Fruit fly (Drosophila melanogaster) whole organism, prepupa: Measurements from ENCODE around the gene Polr3G.

ENCODE experiments used
- Blimp-1 ChIP-seq: fragments of 200-800 bp; sonication (Bioruptor generic); optimal IDR thresholded peaks from 3 replicates; lab custom pipeline; 2017; ENCODE audit warnings: missing biosample characterization, missing genetic modification characterization, mild to moderate bottlenecking, moderate library complexity, missing genetic modification reagents
- CG10669 ChIP-seq: fragments of 200-800 bp; sonication (Bioruptor generic); optimal IDR thresholded peaks from 3 replicates; lab custom pipeline; 2018; ENCODE audit warnings: missing biosample characterization, mild to moderate bottlenecking, missing genetic modification characterization, moderate library complexity
- CG11294 ChIP-seq: fragments of 200-800 bp; sonication (Bioruptor generic); IDR thresholded peaks from 2 replicates; pipeline ENCODE4 v1.3.6; 2022; ENCODE audit warnings: missing biosample characterization, missing genetic modification characterization
- CG11762 ChIP-seq: fragments of 200-800 bp; sonication (Bioruptor generic); optimal IDR thresholded peaks from 3 replicates; lab custom pipeline; 2016; ENCODE audit warnings: missing biosample characterization, missing genetic modification characterization; ENCODE audit not compliant: insufficient read depth
- CG11902 ChIP-seq: fragments of 200-800 bp; sonication (Bioruptor generic); optimal IDR thresholded peaks from 3 replicates; lab custom pipeline; 2016; ENCODE audit warnings: missing biosample characterization, missing genetic modification characterization
- CG1621 ChIP-seq: fragments of 200-800 bp; sonication (Bioruptor generic); optimal IDR thresholded peaks from 3 replicates; lab custom pipeline; 2018; ENCODE audit warnings: missing biosample characterization, mild to moderate bottlenecking, missing genetic modification characterization
- CG16779 ChIP-seq: fragments of 200-800 bp; sonication (Bioruptor generic); optimal IDR thresholded peaks from 3 replicates; lab custom pipeline; 2017; ENCODE audit warnings: missing biosample characterization, mild to moderate bottlenecking, missing genetic modification characterization
- CG3032 ChIP-seq: fragments of 200-800 bp; optimal IDR thresholded peaks from 2 replicates; lab custom pipeline; 2019; ENCODE audit warnings: missing biosample characterization, mild to moderate bottlenecking, missing genetic modification characterization, moderate library complexity
- CG31627 ChIP-seq: fragments of 200-800 bp; sonication (Bioruptor generic); optimal IDR thresholded peaks from 3 replicates; lab custom pipeline; 2016; ENCODE audit warnings: missing biosample characterization, missing genetic modification characterization
- CG34406 ChIP-seq: fragments of 200-800 bp; sonication (Bioruptor generic); optimal IDR thresholded peaks from 3 replicates; lab custom pipeline; 2016; ENCODE audit warnings: missing biosample characterization, missing genetic modification characterization
- CG3919 ChIP-seq: fragments of 200-800 bp; sonication (Bioruptor generic); optimal IDR thresholded peaks from 3 replicates; lab custom pipeline; 2016; ENCODE audit warnings: missing biosample characterization, missing genetic modification characterization
- CG4318 ChIP-seq: fragments of 200-800 bp; sonication (Bioruptor generic); optimal IDR thresholded peaks from 3 replicates; lab custom pipeline; 2017; ENCODE audit warnings: missing biosample characterization, mild to moderate bottlenecking, missing genetic modification characterization
- CG6276 ChIP-seq: fragments of 200-800 bp; sonication (Bioruptor generic); optimal IDR thresholded peaks from 2 replicates; lab custom pipeline; 2017; ENCODE audit warnings: missing biosample characterization, mild to moderate bottlenecking, missing genetic modification characterization
- CG6808 ChIP-seq: fragments of 200-800 bp; sonication (Bioruptor generic); optimal IDR thresholded peaks from 3 replicates; lab custom pipeline; 2017; ENCODE audit warnings: missing biosample characterization, missing genetic modification characterization, mild to moderate bottlenecking, moderate library complexity, missing genetic modification reagents
- CG8119 ChIP-seq: fragments of 200-800 bp; sonication (Bioruptor generic); IDR thresholded peaks from 3 replicates; pipeline ENCODE4 v1.3.6; 2022; ENCODE audit warnings: missing biosample characterization, missing genetic modification characterization
- CG8319 ChIP-seq: fragments of 200-800 bp; sonication (Bioruptor generic); optimal IDR thresholded peaks from 3 replicates; lab custom pipeline; 2016; ENCODE audit warnings: missing biosample characterization, missing genetic modification characterization
- Eip75B ChIP-seq: fragments of 200-800 bp; sonication (Bioruptor generic); optimal IDR thresholded peaks from 3 replicates; lab custom pipeline; 2016; ENCODE audit warnings: missing biosample characterization, missing genetic modification characterization
- Eip78C ChIP-seq: fragments of 200-800 bp; sonication (Bioruptor generic); peaks from one replicate; lab custom pipeline; 2016; ENCODE audit warnings: missing biosample characterization, missing genetic modification characterization
- Eip93F ChIP-seq: fragments of 200-800 bp; sonication (Bioruptor generic); optimal IDR thresholded peaks from 2 replicates; lab custom pipeline; 2016; ENCODE audit warnings: missing biosample characterization, mild to moderate bottlenecking, missing genetic modification characterization
- Ets21C ChIP-seq: fragments of 200-800 bp; sonication (Bioruptor generic); optimal IDR thresholded peaks from 3 replicates; lab custom pipeline; 2016; ENCODE audit warnings: missing biosample characterization, missing genetic modification characterization
- Ets96B ChIP-seq: fragments of 200-800 bp; optimal IDR thresholded peaks from 2 replicates; lab custom pipeline; 2019; ENCODE audit warnings: missing biosample characterization, mild to moderate bottlenecking, missing genetic modification characterization, moderate library complexity
- Lpt ChIP-seq: fragments of 200-800 bp; sonication (Bioruptor generic); optimal IDR thresholded peaks from 3 replicates; lab custom pipeline; 2016; ENCODE audit warnings: missing biosample characterization, missing genetic modification characterization
- Met ChIP-seq: fragments of 200-800 bp; sonication (Bioruptor generic); optimal IDR thresholded peaks from 3 replicates; lab custom pipeline; 2016; ENCODE audit warnings: missing biosample characterization, missing genetic modification characterization
- OdsH ChIP-seq: fragments of 200-800 bp; sonication (Bioruptor generic); optimal IDR thresholded peaks from 3 replicates; lab custom pipeline; 2016; ENCODE audit warnings: missing biosample characterization, missing genetic modification characterization
- Smox ChIP-seq: fragments of 200-800 bp; sonication (Bioruptor generic); optimal IDR thresholded peaks from 3 replicates; lab custom pipeline; 2016; ENCODE audit warnings: missing biosample characterization, missing genetic modification characterization
- Sox14 ChIP-seq: fragments of 200-800 bp; sonication (Bioruptor generic); optimal IDR thresholded peaks from 3 replicates; lab custom pipeline; 2016; ENCODE audit warnings: missing biosample characterization, missing genetic modification characterization
- Sox15 ChIP-seq: fragments of 200-800 bp; sonication (Bioruptor generic); optimal IDR thresholded peaks from 3 replicates; lab custom pipeline; 2016; ENCODE audit warnings: missing biosample characterization, missing genetic modification characterization
- achi ChIP-seq: fragments of 200-800 bp; sonication (Bioruptor generic); optimal IDR thresholded peaks from 3 replicates; lab custom pipeline; 2016; ENCODE audit warnings: missing biosample characterization, missing genetic modification characterization
- cyc ChIP-seq: fragments of 200-800 bp; sonication (Bioruptor generic); optimal IDR thresholded peaks from 3 replicates; lab custom pipeline; 2016; ENCODE audit warnings: missing biosample characterization, missing genetic modification characterization
- dsx ChIP-seq: fragments of 200-800 bp; optimal IDR thresholded peaks from 3 replicates; lab custom pipeline; 2019; ENCODE audit warnings: missing biosample characterization, mild to moderate bottlenecking, missing genetic modification characterization, moderate library complexity; ENCODE audit not compliant: poor library complexity, severe bottlenecking
- eg ChIP-seq: fragments of 200-800 bp; sonication (Bioruptor generic); IDR thresholded peaks from 3 replicates; pipeline ENCODE4 v1.3.6; 2022; ENCODE audit warnings: missing biosample characterization, missing genetic modification characterization
- esn ChIP-seq: fragments of 200-800 bp; sonication (Bioruptor generic); optimal IDR thresholded peaks from 2 replicates; lab custom pipeline; 2016; ENCODE audit warnings: missing biosample characterization, mild to moderate bottlenecking, missing genetic modification characterization, moderate library complexity
- fd59A ChIP-seq: fragments of 200-800 bp; sonication (Bioruptor generic); optimal IDR thresholded peaks from 2 replicates; lab custom pipeline; 2017; ENCODE audit warnings: missing biosample characterization, mild to moderate bottlenecking, missing genetic modification characterization, missing genetic modification reagents
- lz ChIP-seq: fragments of 200-800 bp; sonication (Bioruptor generic); optimal IDR thresholded peaks from 3 replicates; lab custom pipeline; 2016; ENCODE audit warnings: missing biosample characterization, missing genetic modification characterization
- net ChIP-seq: fragments of 200-800 bp; sonication (Bioruptor generic); optimal IDR thresholded peaks from 3 replicates; lab custom pipeline; 2016; ENCODE audit warnings: missing biosample characterization, missing genetic modification characterization
- salr ChIP-seq, 2 experiments: fragments of 200-800 bp; sonication (Bioruptor generic); optimal IDR thresholded peaks; 3 replicates each; lab custom pipeline; 2016 to 2018; ENCODE audit warnings: missing biosample characterization in 2 of 2, missing genetic modification characterization in 2 of 2, mild to moderate bottlenecking in 1 of 2
- spab ChIP-seq: fragments of 200-800 bp; sonication (Bioruptor generic); optimal IDR thresholded peaks from 2 replicates; lab custom pipeline; 2017; ENCODE audit warnings: missing biosample characterization, mild to moderate bottlenecking, missing genetic modification characterization, missing genetic modification reagents
- ss ChIP-seq, 2 experiments: fragments of 200-800 bp; sonication (Bioruptor generic); optimal IDR thresholded peaks; 2 replicates in 1 of 2; 3 replicates in 1 of 2; lab custom pipeline; 2017 to 2018; ENCODE audit warnings: mild to moderate bottlenecking in 2 of 2, missing biosample characterization in 2 of 2, missing genetic modification characterization in 2 of 2, moderate library complexity in 1 of 2
- svp ChIP-seq: fragments of 200-800 bp; sonication (Bioruptor generic); peaks from one replicate; lab custom pipeline; 2016; ENCODE audit warnings: missing biosample characterization, missing genetic modification characterization
- topi ChIP-seq: fragments of 200-800 bp; sonication (Bioruptor generic); optimal IDR thresholded peaks from 3 replicates; lab custom pipeline; 2016; ENCODE audit warnings: missing biosample characterization, missing genetic modification characterization
- vri ChIP-seq: fragments of 200-800 bp; sonication (Bioruptor generic); optimal IDR thresholded peaks from 3 replicates; lab custom pipeline; 2016; ENCODE audit warnings: missing biosample characterization, mild to moderate bottlenecking, missing genetic modification characterization

The Polr3G gene

DNA sequence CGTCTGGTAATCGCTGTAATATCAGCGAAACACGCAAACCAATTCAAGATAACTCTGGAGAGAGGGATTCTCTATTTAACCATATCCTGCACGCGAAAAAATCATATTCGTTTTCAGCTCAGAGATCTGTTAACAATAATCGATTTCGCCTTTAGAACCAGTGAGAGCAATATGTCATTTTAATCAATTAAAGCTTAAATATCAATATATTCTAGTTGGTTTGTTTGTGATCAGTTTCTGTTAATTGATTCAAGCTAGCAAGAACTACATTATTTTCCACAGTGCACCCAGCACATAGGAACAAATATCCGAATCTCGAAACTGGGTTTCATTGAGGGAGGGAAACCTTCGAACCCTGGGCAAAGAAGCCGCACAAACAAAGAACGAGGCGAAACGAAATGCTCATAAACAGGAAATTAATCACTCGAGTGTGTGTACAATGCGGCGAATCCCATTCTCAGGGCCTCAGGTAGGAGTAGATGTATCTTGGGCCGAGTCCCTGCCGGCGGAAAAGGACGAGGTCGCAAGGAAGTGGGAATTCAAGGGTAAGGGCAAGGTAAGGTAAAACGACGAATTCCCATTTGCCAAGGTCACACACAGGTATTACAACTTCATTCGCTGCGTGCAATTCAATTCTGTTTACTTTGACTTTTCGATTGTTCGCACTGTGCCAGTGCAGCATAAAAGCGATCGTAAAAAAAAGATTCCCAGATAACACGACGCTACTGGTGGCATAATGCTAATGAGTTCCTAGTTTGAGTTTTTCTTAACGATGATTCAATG lies 10.8 kb downstream of the Polr3G start (continued):
- TF ChIP-seq CG16779 (tag; lab: Kevin White, UChicago) (peak; percentile 43), CG1621 (peak; percentile 87), CG8119 (GFP tag; lab: Robert Waterston, UW) (no peak; the same call in 2 of the 3 replicates), cyc (GFP tag; lab: Kevin White, UChicago) (peak; percentile 23), Eip93F (no peak), CG34406 (GFP tag; lab: Kevin White, UChicago) (peak; percentile 70), Sox14 (peak; percentile 59), achi (GFP tag; lab: Kevin White, UChicago) (peak; percentile 64), Ets21C (GFP tag; lab: Kevin White, UChicago) (peak; percentile 14), vri (GFP tag; lab: Kevin White, UChicago) (no peak), CG3032 (peak; percentile 86), Eip75B (peak; percentile 81), salr (GFP tag; optimal IDR thresholded peaks at IDR 0.05; lab: Kevin White, UChicago) (peak; percentile 28 to 84), CG31627 (no peak), CG11902 (peak; percentile 47), lz (peak; percentile 40), CG10669 (GFP tag; lab: Kevin White, UChicago) (peak; percentile 91), Met (peak; percentile 49), CG6276 (GFP tag; lab: Kevin White, UChicago) (no peak), CG11294 (GFP tag; lab: Robert Waterston, UW) (no peak), Blimp-1 (GFP tag; lab: Kevin White, UChicago) (no peak), ss (GFP tag; optimal IDR thresholded peaks at IDR 0.05; lab: Kevin White, UChicago) (peak; percentile 91 to 94), net (GFP tag; lab: Kevin White, UChicago) (peak; percentile 76), Smox (GFP tag; lab: Kevin White, UChicago) (peak; percentile 44), Ets96B (tag; lab: Kevin White, UChicago) (peak; percentile 92), topi (GFP tag; lab: Kevin White, UChicago) (peak; percentile 63), esn (GFP tag; lab: Kevin White, UChicago) (peak; percentile 63), CG8319 (GFP tag; lab: Kevin White, UChicago) (peak; percentile 59), CG6808 (GFP tag; lab: Kevin White, UChicago) (peak; percentile 85), OdsH (GFP tag; lab: Kevin White, UChicago) (peak; percentile 76), spab (peak; percentile 86), CG3919 (peak; percentile 78), CG11762 (GFP tag; lab: Kevin White, UChicago) (peak; percentile 61), CG4318 (no peak), eg (no peak), Sox15 (GFP tag; lab: Kevin White, UChicago) (peak; percentile 70), dsx (peak; percentile 84), fd59A (GFP tag; lab: Kevin White, UChicago) (peak; percentile 84), Eip78C (GFP tag; lab: Kevin White, UChicago) (peak; percentile 95)

dm6 chr3L:17412146-17412545 lies 14.8 kb downstream of the Polr3G start:
- TF ChIP-seq Lpt (GFP tag; lab: Kevin White, UChicago) (no peak), esn (GFP tag; lab: Kevin White, UChicago) (no peak), svp (GFP tag; lab: Kevin White, UChicago) (no peak), CG1621 (peak; percentile 0), CG3919 (no peak)
- TF ChIP-seq, all 60 proteins: peak for 1
